Fruit fly (Drosophila melanogaster) whole organism, embryonic: ENCODE measurements around the gene Lamtor4.

ENCODE experiments used
- Antp ChIP-seq: fragments of 200-800 bp; sonication (Bioruptor generic); optimal IDR thresholded peaks from 3 replicates; lab custom pipeline; 2016; ENCODE audit warnings: missing biosample characterization, missing genetic modification characterization
- Awh ChIP-seq: fragments of 200-800 bp; sonication (Bioruptor generic); IDR thresholded peaks from 2 replicates; pipeline ENCODE4, ENCODE4 v1.3.6; 2022; ENCODE audit warnings: missing biosample characterization, missing genetic modification characterization
- CG1603 ChIP-seq: fragments of 200-800 bp; sonication (Bioruptor generic); optimal IDR thresholded peaks from 2 replicates; lab custom pipeline; 2019; ENCODE audit warnings: missing biosample characterization, mild to moderate bottlenecking, missing genetic modification characterization, moderate library complexity
- CG16815 ChIP-seq: fragments of 200-800 bp; sonication (Bioruptor generic); optimal IDR thresholded peaks from 3 replicates; lab custom pipeline; 2017; ENCODE audit warnings: missing biosample characterization, mild to moderate bottlenecking, missing genetic modification characterization
- CG17912 ChIP-seq: fragments of 200-800 bp; sonication (Bioruptor generic); optimal IDR thresholded peaks from 2 replicates; lab custom pipeline; 2018; ENCODE audit warnings: missing biosample characterization, mild to moderate bottlenecking, missing genetic modification characterization
- CG2116 ChIP-seq: fragments of 200-800 bp; sonication (Bioruptor generic); optimal IDR thresholded peaks from 3 replicates; lab custom pipeline; 2018; ENCODE audit warnings: missing biosample characterization, mild to moderate bottlenecking, missing genetic modification characterization
- CG2678 ChIP-seq: fragments of 200-800 bp; sonication (Bioruptor generic); optimal IDR thresholded peaks from 3 replicates; lab custom pipeline; 2019; ENCODE audit warnings: missing biosample characterization, mild to moderate bottlenecking, missing genetic modification characterization, moderate library complexity
- CG2712 ChIP-seq: fragments of 200-800 bp; optimal IDR thresholded peaks from 3 replicates; lab custom pipeline; 2019; ENCODE audit warnings: missing biosample characterization, mild to moderate bottlenecking, missing genetic modification characterization, moderate library complexity
- CG30431 ChIP-seq: fragments of 200-800 bp; sonication (Bioruptor generic); optimal IDR thresholded peaks from 2 replicates; lab custom pipeline; 2017; ENCODE audit warnings: missing biosample characterization, missing genetic modification characterization
- CG3065 ChIP-seq: fragments of 200-800 bp; sonication (Bioruptor generic); optimal IDR thresholded peaks from 2 replicates; lab custom pipeline; 2016; ENCODE audit warnings: missing biosample characterization, missing genetic modification characterization
- CG31224 ChIP-seq: fragments of 200-800 bp; sonication (Bioruptor generic); IDR thresholded peaks from 2 replicates; pipeline ENCODE4 v1.3.6; 2022; ENCODE audit warnings: missing biosample characterization, missing genetic modification characterization
- CG4404 ChIP-seq: fragments of 200-800 bp; sonication (Bioruptor generic); IDR thresholded peaks from 2 replicates; pipeline ENCODE4 v1.3.6; 2022; ENCODE audit warnings: missing biosample characterization, missing genetic modification characterization
- CG4707 ChIP-seq: fragments of 200-800 bp; sonication (Bioruptor generic); optimal IDR thresholded peaks from 2 replicates; lab custom pipeline; 2018; ENCODE audit warnings: missing biosample characterization, mild to moderate bottlenecking, missing genetic modification characterization, moderate library complexity
- CG5245 ChIP-seq: fragments of 200-800 bp; sonication (Bioruptor generic); optimal IDR thresholded peaks from 3 replicates; lab custom pipeline; 2016; ENCODE audit warnings: missing biosample characterization, missing genetic modification characterization
- CG6813 ChIP-seq: fragments of 200-800 bp; sonication (Bioruptor generic); optimal IDR thresholded peaks from 2 replicates; lab custom pipeline; 2017; ENCODE audit warnings: missing biosample characterization, missing genetic modification characterization, mild to moderate bottlenecking, moderate library complexity, missing genetic modification reagents
- CG8281 ChIP-seq: fragments of 200-800 bp; sonication (Bioruptor generic); optimal IDR thresholded peaks from 2 replicates; lab custom pipeline; 2018; ENCODE audit warnings: missing biosample characterization, mild to moderate bottlenecking, missing genetic modification characterization, moderate library complexity
- CG9215 ChIP-seq: fragments of 200-800 bp; sonication (Bioruptor generic); IDR thresholded peaks from 2 replicates; pipeline ENCODE4 v1.3.6; 2022; ENCODE audit warnings: missing biosample characterization, missing genetic modification characterization
- D19A ChIP-seq: fragments of 200-800 bp; optimal IDR thresholded peaks from 3 replicates; lab custom pipeline; 2019; ENCODE audit warnings: missing biosample characterization, mild to moderate bottlenecking, missing genetic modification characterization, moderate library complexity
- Deaf1 ChIP-seq: fragments of 200-800 bp; optimal IDR thresholded peaks from 3 replicates; lab custom pipeline; 2019; ENCODE audit warnings: missing biosample characterization, mild to moderate bottlenecking, missing genetic modification characterization, moderate library complexity
- Doc3 ChIP-seq: fragments of 200-800 bp; sonication (Bioruptor generic); IDR thresholded peaks from 3 replicates; pipeline ENCODE4 v1.3.6; 2022; ENCODE audit warnings: missing biosample characterization, missing genetic modification characterization; ENCODE audit not compliant: partially characterized antibody
- HHEX ChIP-seq: fragments of 200-800 bp; sonication (Bioruptor generic); optimal IDR thresholded peaks from 3 replicates; lab custom pipeline; 2017; ENCODE audit warnings: missing biosample characterization, mild to moderate bottlenecking, missing genetic modification characterization, missing genetic modification reagents
- HLH3B ChIP-seq: fragments of 200-800 bp; sonication (Bioruptor generic); IDR thresholded peaks from 2 replicates; pipeline ENCODE4 v1.3.6; 2022; ENCODE audit warnings: missing biosample characterization, missing genetic modification characterization
- Hr78 ChIP-seq, 2 experiments: fragments of 200-800 bp in 1 of 2; fragments of >200 bp in 1 of 2; sonication (Bioruptor generic) in 1 of 2; optimal IDR thresholded peaks; 2 replicates each; lab custom pipeline; 2017 to 2019; ENCODE audit warnings: missing biosample characterization in 2 of 2, missing genetic modification characterization in 2 of 2, mild to moderate bottlenecking in 1 of 2, moderate library complexity in 1 of 2
- NC2β ChIP-seq: fragments of 200-800 bp; sonication (Bioruptor generic); optimal IDR thresholded peaks from 2 replicates; lab custom pipeline; 2016; ENCODE audit warnings: missing biosample characterization, missing genetic modification characterization
- Oli ChIP-seq: fragments of 200-800 bp; sonication (Bioruptor generic); optimal IDR thresholded peaks from 2 replicates; lab custom pipeline; 2018; ENCODE audit warnings: missing biosample characterization, mild to moderate bottlenecking, missing genetic modification characterization, moderate library complexity
- Rfx ChIP-seq: fragments of 200-800 bp; sonication (Bioruptor generic); IDR thresholded peaks from 2 replicates; pipeline ENCODE4 v1.3.6; 2022; ENCODE audit warnings: missing biosample characterization, missing genetic modification characterization
- Sry-β ChIP-seq: fragments of 200-800 bp; sonication (Bioruptor generic); optimal IDR thresholded peaks from 2 replicates; lab custom pipeline; 2018; ENCODE audit warnings: missing biosample characterization, mild to moderate bottlenecking, missing genetic modification characterization, moderate library complexity
- Xrp1 ChIP-seq: fragments of 200-800 bp; sonication (Bioruptor generic); IDR thresholded peaks from 2 replicates; pipeline ENCODE4 v1.3.6; 2022; ENCODE audit warnings: missing biosample characterization, missing genetic modification characterization
- ab ChIP-seq: fragments of 200-800 bp; sonication (Bioruptor generic); optimal IDR thresholded peaks from 2 replicates; lab custom pipeline; 2016; ENCODE audit warnings: missing biosample characterization, missing genetic modification characterization
- al ChIP-seq: fragments of 200-800 bp; sonication (Bioruptor generic); IDR thresholded peaks from 2 replicates; pipeline ENCODE4 v1.3.6; 2022; ENCODE audit warnings: missing biosample characterization, missing genetic modification characterization
- amos ChIP-seq: fragments of 200-800 bp; sonication (Bioruptor generic); IDR thresholded peaks from 2 replicates; pipeline ENCODE4 v1.3.6; 2022; ENCODE audit warnings: missing biosample characterization, missing genetic modification characterization; ENCODE audit not compliant: partially characterized antibody
- ato ChIP-seq: fragments of 200-800 bp; sonication (Bioruptor generic); IDR thresholded peaks from 2 replicates; pipeline ENCODE4 v1.3.6; 2022; ENCODE audit warnings: missing biosample characterization, missing genetic modification characterization; ENCODE audit not compliant: partially characterized antibody
- bab2 ChIP-seq: fragments of 200-800 bp; sonication (Bioruptor generic); optimal IDR thresholded peaks from 2 replicates; lab custom pipeline; 2016; ENCODE audit warnings: missing biosample characterization, missing genetic modification characterization
- caup ChIP-seq: fragments of 200-800 bp; sonication (Bioruptor generic); optimal IDR thresholded peaks from 3 replicates; lab custom pipeline; 2017; ENCODE audit warnings: missing biosample characterization, mild to moderate bottlenecking, missing genetic modification characterization, moderate library complexity; ENCODE audit not compliant: severe bottlenecking
- dmrt11E ChIP-seq: fragments of 200-800 bp; sonication (Bioruptor generic); optimal IDR thresholded peaks from 3 replicates; lab custom pipeline; 2018; ENCODE audit warnings: missing biosample characterization, mild to moderate bottlenecking, missing genetic modification characterization, moderate library complexity
- dmrt99B ChIP-seq: fragments of 200-800 bp; sonication (Bioruptor generic); optimal IDR thresholded peaks from 2 replicates; lab custom pipeline; 2018; ENCODE audit warnings: missing biosample characterization, mild to moderate bottlenecking, missing genetic modification characterization, moderate library complexity
- fd64A ChIP-seq: fragments of 200-800 bp; sonication (Bioruptor generic); optimal IDR thresholded peaks from 3 replicates; lab custom pipeline; 2018; ENCODE audit warnings: missing biosample characterization, mild to moderate bottlenecking, missing genetic modification characterization
- gem ChIP-seq: fragments of 200-800 bp; sonication (Bioruptor generic); optimal IDR thresholded peaks from 2 replicates; lab custom pipeline; 2019; ENCODE audit warnings: missing biosample characterization, mild to moderate bottlenecking, missing genetic modification characterization, moderate library complexity
- h ChIP-seq: fragments of >200 bp; optimal IDR thresholded peaks from 2 replicates; lab custom pipeline; 2017
- her ChIP-seq: fragments of 200-800 bp; sonication (Bioruptor generic); optimal IDR thresholded peaks from 2 replicates; lab custom pipeline; 2016; ENCODE audit warnings: missing biosample characterization, missing genetic modification characterization
- ind ChIP-seq: fragments of 200-800 bp; sonication (Bioruptor generic); optimal IDR thresholded peaks from 3 replicates; lab custom pipeline; 2016; ENCODE audit warnings: missing biosample characterization, missing genetic modification characterization
- jigr1 ChIP-seq: fragments of 200-800 bp; sonication (Bioruptor generic); IDR thresholded peaks from 3 replicates; pipeline ENCODE4 v1.3.6; 2022; ENCODE audit warnings: missing biosample characterization, missing genetic modification characterization
- lab ChIP-seq: fragments of 200-800 bp; sonication (Bioruptor generic); optimal IDR thresholded peaks from 3 replicates; lab custom pipeline; 2017; ENCODE audit warnings: missing biosample characterization, missing genetic modification characterization, mild to moderate bottlenecking, moderate library complexity, missing genetic modification reagents
- lilli ChIP-seq: fragments of 200-800 bp; sonication (Bioruptor generic); optimal IDR thresholded peaks from 3 replicates; lab custom pipeline; 2016; ENCODE audit warnings: missing biosample characterization, missing genetic modification characterization
- lola ChIP-seq, 3 experiments: fragments of >200 bp in 2 of 3; fragments of 200-800 bp in 1 of 3; sonication (Bioruptor generic) in 1 of 3; optimal IDR thresholded peaks; 2 replicates each; lab custom pipeline; 2017 to 2019; ENCODE audit warnings: missing biosample characterization in 3 of 3, missing genetic modification characterization in 3 of 3, mild to moderate bottlenecking in 1 of 3, moderate library complexity in 1 of 3
- pfk ChIP-seq: fragments of 200-800 bp; sonication (Bioruptor generic); optimal IDR thresholded peaks from 2 replicates; lab custom pipeline; 2018; ENCODE audit warnings: missing biosample characterization, mild to moderate bottlenecking, missing genetic modification characterization, moderate library complexity
- pnt ChIP-seq: fragments of 200-800 bp; sonication (Bioruptor generic); optimal IDR thresholded peaks from 3 replicates; lab custom pipeline; 2016; ENCODE audit warnings: missing biosample characterization, missing genetic modification characterization
- sens ChIP-seq: fragments of 200-800 bp; sonication (Bioruptor generic); peaks from one replicate; lab custom pipeline; 2016; ENCODE audit warnings: missing biosample characterization, missing genetic modification characterization
- slou ChIP-seq: fragments of 200-800 bp; sonication (Bioruptor generic); optimal IDR thresholded peaks from 3 replicates; lab custom pipeline; 2016; ENCODE audit warnings: missing biosample characterization, missing genetic modification characterization

The Lamtor4 gene

DNA sequence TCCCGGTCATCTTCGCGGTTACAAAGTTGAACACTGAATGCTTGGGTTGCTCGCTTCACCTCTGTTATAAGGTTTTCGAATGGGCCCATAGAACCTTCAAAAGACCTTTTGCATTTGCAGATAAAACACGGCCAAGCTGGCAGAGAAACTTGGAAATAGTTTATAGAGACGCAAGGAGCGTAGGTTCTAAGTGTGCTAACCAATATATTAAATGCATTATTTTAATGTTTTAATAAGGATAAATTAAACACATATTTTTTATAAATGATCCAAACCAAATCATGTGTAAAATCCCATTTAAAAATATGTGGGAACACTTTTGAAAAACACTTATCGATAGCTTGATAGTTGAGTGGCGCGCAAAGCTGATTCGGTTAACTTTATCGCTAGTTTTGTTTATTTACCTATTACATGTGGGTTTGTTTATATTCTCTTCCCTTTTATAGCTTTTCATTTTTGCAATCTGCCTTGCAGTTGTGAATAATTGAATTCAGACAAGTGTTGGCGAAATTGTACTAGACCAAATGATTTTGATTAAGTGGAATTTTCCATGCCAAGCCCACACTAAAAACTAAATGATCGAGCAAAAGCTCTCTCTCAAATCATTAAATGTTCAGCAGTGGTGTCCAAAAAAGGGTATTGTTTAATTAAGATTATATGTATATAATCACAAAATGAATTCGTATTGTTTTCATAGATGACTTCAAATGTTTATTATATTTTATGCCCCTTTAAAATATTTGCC, 43.5 kb downstream of the Lamtor4 start, which contains the start of gene CG12766 (continued):
- no peak for TF ChIP-seq CG4707 (GFP tag; lab: Kevin White, UChicago)
- TF ChIP-seq bab2 (GFP tag; lab: Kevin White, UChicago): no peak
- TF ChIP-seq dmrt11E (tag; lab: Kevin White, UChicago): no peak
- no peak for TF ChIP-seq CG8281 (tag; lab: Kevin White, UChicago)
- TF ChIP-seq amos (GFP tag; lab: Robert Waterston, UW): peak; percentile 47; the same call in 1 of the 2 replicates
- TF ChIP-seq jigr1 (GFP tag; lab: Robert Waterston, UW): no peak
- TF ChIP-seq CG2712 (tag; lab: Kevin White, UChicago): no peak
- no peak for TF ChIP-seq CG4404 (GFP tag; lab: Robert Waterston, UW)
- TF ChIP-seq CG2678 (tag; lab: Kevin White, UChicago): peak; percentile 56
- no peak for TF ChIP-seq Oli (tag; lab: Kevin White, UChicago)
- TF ChIP-seq fd64A: no peak
- no peak for TF ChIP-seq Deaf1 (tag; lab: Kevin White, UChicago)
- no peak for TF ChIP-seq lilli (GFP tag; lab: Kevin White, UChicago)
- no peak for TF ChIP-seq CG31224
- TF ChIP-seq sens (GFP tag; lab: Kevin White, UChicago): peak; percentile 75
- no peak for TF ChIP-seq HLH3B
- no peak for TF ChIP-seq CG5245 (GFP tag; lab: Kevin White, UChicago)
- no peak for TF ChIP-seq CG6813 (GFP tag; lab: Kevin White, UChicago)
- no peak for TF ChIP-seq CG17912
- no peak for TF ChIP-seq slou (GFP tag; lab: Kevin White, UChicago)
- peak; percentile 43 for TF ChIP-seq lab (GFP tag; lab: Kevin White, UChicago)
- no peak for TF ChIP-seq CG3065 (GFP tag; lab: Kevin White, UChicago)
- no peak for TF ChIP-seq Hr78 (GFP tag; optimal IDR thresholded peaks at IDR 0.05; lab: Kevin White, UChicago)
- no peak for TF ChIP-seq HHEX (GFP tag; lab: Kevin White, UChicago)
- peak; percentile 58 for TF ChIP-seq ato
- TF ChIP-seq Rfx (GFP tag; lab: Robert Waterston, UW): peak; percentile 53; the same call in 1 of the 2 replicates
- no peak for TF ChIP-seq ind (GFP tag; lab: Kevin White, UChicago)
- TF ChIP-seq pnt: no peak
- TF ChIP-seq CG16815 (GFP tag; lab: Kevin White, UChicago): no peak
- TF ChIP-seq CG9215 (GFP tag; lab: Robert Waterston, UW): no peak
- TF ChIP-seq CG30431 (GFP tag; lab: Kevin White, UChicago): no peak
- no peak for TF ChIP-seq NC2β
- TF ChIP-seq CG2116 (GFP tag; lab: Kevin White, UChicago): peak; percentile 38
- TF ChIP-seq Sry-β: no peak
- no peak for TF ChIP-seq ab (GFP tag; lab: Kevin White, UChicago)
- no peak for TF ChIP-seq al (GFP tag; lab: Robert Waterston, UW)
- no peak for TF ChIP-seq D19A
- TF ChIP-seq Doc3: peak; percentile 38; the same call in 2 of the 3 replicates
- TF ChIP-seq CG1603 (tag; lab: Kevin White, UChicago): no peak
- no peak for TF ChIP-seq h (lab: Kevin White, UChicago)
- no peak for TF ChIP-seq Awh (GFP tag; lab: Robert Waterston, UW)
- no peak; the same call in 1 of the 2 replicates for TF ChIP-seq Xrp1 (GFP tag; lab: Robert Waterston, UW)
- no peak for TF ChIP-seq her
- TF ChIP-seq gem (tag; lab: Kevin White, UChicago): no peak
- TF ChIP-seq Antp: no peak
- no peak for TF ChIP-seq caup (GFP tag; lab: Kevin White, UChicago)
- no peak for TF ChIP-seq lola (GFP tag; optimal IDR thresholded peaks at IDR 0.05; lab: Kevin White, UChicago)
- TF ChIP-seq pfk: no peak
- no peak for TF ChIP-seq dmrt99B (tag; lab: Kevin White, UChicago)
